Fruit fly (Drosophila melanogaster) whole organism, adult: ENCODE measurements around the gene CG17931.

Experiments used
- CG11617 ChIP-seq: fragments of 200-800 bp; sonication (Bioruptor generic); optimal IDR thresholded peaks from 2 replicates; lab custom pipeline; 2017; ENCODE audit warnings: mild to moderate bottlenecking, missing biosample characterization, missing genetic modification reagents, missing genetic modification characterization
- CG12768 ChIP-seq: fragments of 200-800 bp; sonication (Bioruptor generic); optimal IDR thresholded peaks from 2 replicates; lab custom pipeline; 2017; ENCODE audit warnings: missing biosample characterization, missing genetic modification characterization, mild to moderate bottlenecking, moderate library complexity, missing genetic modification reagents
- CG14711 ChIP-seq: fragments of 200-800 bp; sonication (Bioruptor generic); optimal IDR thresholded peaks from 2 replicates; lab custom pipeline; 2018; ENCODE audit warnings: missing biosample characterization, mild to moderate bottlenecking, missing genetic modification characterization, moderate library complexity
- CG1620 ChIP-seq: fragments of 200-800 bp; sonication (Bioruptor generic); optimal IDR thresholded peaks from 2 replicates; lab custom pipeline; 2016; ENCODE audit warnings: missing biosample characterization, missing genetic modification characterization
- CG33017 ChIP-seq: fragments of 200-800 bp; sonication (Bioruptor generic); optimal IDR thresholded peaks from 2 replicates; lab custom pipeline; 2018; ENCODE audit warnings: missing biosample characterization, mild to moderate bottlenecking, missing genetic modification characterization, moderate library complexity
- CG7101 ChIP-seq: fragments of 200-800 bp; sonication (Bioruptor generic); optimal IDR thresholded peaks from 2 replicates; lab custom pipeline; 2018; ENCODE audit warnings: missing biosample characterization, mild to moderate bottlenecking, missing genetic modification characterization, moderate library complexity
- Hr96 ChIP-seq: fragments of 200-800 bp; sonication (Bioruptor generic); optimal IDR thresholded peaks from 2 replicates; lab custom pipeline; 2016; ENCODE audit warnings: missing biosample characterization, missing genetic modification characterization
- bab1 ChIP-seq: fragments of 200-800 bp; sonication (Bioruptor generic); optimal IDR thresholded peaks from 3 replicates; lab custom pipeline; 2019; ENCODE audit warnings: missing biosample characterization, mild to moderate bottlenecking, missing genetic modification characterization, moderate library complexity
- kay ChIP-seq: fragments of 200-800 bp; sonication (Bioruptor generic); peaks from one replicate; lab custom pipeline; 2016; ENCODE audit warnings: missing biosample characterization, missing genetic modification characterization, borderline replicate concordance
- ovo ChIP-seq: fragments of 200-800 bp; sonication (Bioruptor generic); optimal IDR thresholded peaks from 2 replicates; lab custom pipeline; 2016; ENCODE audit warnings: missing biosample characterization, missing genetic modification characterization
- pad ChIP-seq: fragments of 200-800 bp; sonication (Bioruptor generic); optimal IDR thresholded peaks from 3 replicates; lab custom pipeline; 2017; ENCODE audit warnings: missing biosample characterization, missing genetic modification characterization, mild to moderate bottlenecking, moderate library complexity, missing genetic modification reagents
- tj ChIP-seq: fragments of 200-800 bp; sonication (Bioruptor generic); optimal IDR thresholded peaks from 3 replicates; lab custom pipeline; 2017; ENCODE audit warnings: missing biosample characterization, mild to moderate bottlenecking, missing genetic modification characterization, moderate library complexity

DNA sequence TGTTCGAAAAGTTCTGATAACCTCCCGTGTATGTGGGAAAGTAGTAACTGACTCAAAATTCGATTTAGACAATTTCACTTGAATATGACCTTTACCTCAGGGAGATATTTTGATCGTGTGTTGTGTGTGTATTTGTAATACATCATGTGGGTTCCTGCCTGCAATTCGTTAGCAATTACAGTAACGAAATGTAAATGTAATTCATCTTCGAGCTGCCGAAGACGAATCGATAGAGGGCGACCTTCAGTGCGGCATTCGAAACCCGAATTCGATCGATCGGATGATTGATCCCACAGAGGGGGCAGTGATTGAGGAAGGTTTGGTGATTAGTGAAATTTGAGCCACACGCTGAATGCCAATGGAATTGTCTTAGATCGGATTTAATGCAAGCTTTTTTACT lies 11.2 kb upstream of the CG17931 start, which contains the start of gene CG10317:
- TF ChIP-seq CG33017 (tag; lab: Kevin White, UChicago) (no peak), CG11617 (GFP tag; lab: Kevin White, UChicago) (no peak), bab1 (GFP tag; lab: Kevin White, UChicago) (no peak), CG14711 (tag; lab: Kevin White, UChicago) (no peak), kay (no peak), CG7101 (no peak), tj (no peak), Hr96 (GFP tag; lab: Kevin White, UChicago) (no peak), ovo (GFP tag; lab: Kevin White, UChicago) (no peak), CG12768 (no peak), CG1620 (GFP tag; lab: Kevin White, UChicago) (no peak), pad (GFP tag; lab: Kevin White, UChicago) (no peak)
